Worm (Caenorhabditis elegans) whole organism, young adult: ENCODE measurements around the gene C07B5.2.

Experiments used
- F10E7.11 ChIP-seq: sonication (generic microtip); optimal IDR thresholded peaks from 2 replicates; lab custom pipeline; 2017; ENCODE audit warnings: mild to moderate bottlenecking, missing genetic modification characterization, moderate library complexity, missing compliant biosample characterization
- F39B2.1 ChIP-seq: fragments of 200-800 bp; sonication (Bioruptor generic); IDR thresholded peaks from 2 replicates; pipeline ENCODE4 v1.3.6; 2022; ENCODE audit warnings: missing genetic modification reagents, missing genetic modification characterization, missing compliant biosample characterization
- F49E8.2 ChIP-seq: sonication (generic microtip); optimal IDR thresholded peaks from 3 replicates; lab custom pipeline; 2017; ENCODE audit warnings: missing genetic modification characterization, mild to moderate bottlenecking, missing compliant biosample characterization, antibody characterized with exemption, moderate library complexity; ENCODE audit not compliant: insufficient read depth
- F52B5.7 ChIP-seq: sonication (generic microtip); optimal IDR thresholded peaks from 2 replicates; lab custom pipeline; 2016; ENCODE audit warnings: mild to moderate bottlenecking, missing genetic modification characterization, missing compliant biosample characterization
- F55B11.4 ChIP-seq: sonication (generic microtip); optimal IDR thresholded peaks from 2 replicates; lab custom pipeline; 2016; ENCODE audit warnings: missing compliant biosample characterization, missing genetic modification characterization, borderline replicate concordance; ENCODE audit not compliant: insufficient read depth
- F57A8.1 ChIP-seq: fragments of 200-800 bp; sonication (Bioruptor generic); optimal IDR thresholded peaks from 2 replicates; lab custom pipeline; 2018; ENCODE audit warnings: mild to moderate bottlenecking, missing genetic modification characterization, moderate library complexity, missing compliant biosample characterization
- T07F8.4 ChIP-seq: sonication (generic microtip); optimal IDR thresholded peaks from 2 replicates; lab custom pipeline; 2016; ENCODE audit warnings: mild to moderate bottlenecking, missing genetic modification characterization, moderate library complexity, missing compliant biosample characterization
- T26A5.8 ChIP-seq: sonication (generic microtip); optimal IDR thresholded peaks from 2 replicates; lab custom pipeline; 2016; ENCODE audit warnings: missing genetic modification characterization, missing compliant biosample characterization
- Y53F4B.3 ChIP-seq: fragments of 200-800 bp; sonication (Bioruptor generic); IDR thresholded peaks from 2 replicates; pipeline ENCODE4 v1.3.6; 2022; ENCODE audit warnings: missing genetic modification reagents, missing genetic modification characterization, missing compliant biosample characterization
- Y67H2A.10 ChIP-seq: fragments of 200-800 bp; sonication (Bioruptor generic); conservative IDR thresholded peaks from 2 replicates; pipeline ENCODE4 v1.3.6; 2022; ENCODE audit warnings: missing genetic modification reagents, missing genetic modification characterization, missing compliant biosample characterization
- athp-1 ChIP-seq: sonication (generic microtip); optimal IDR thresholded peaks from 2 replicates; lab custom pipeline; 2017; ENCODE audit warnings: mild to moderate bottlenecking, missing genetic modification characterization, missing compliant biosample characterization
- attf-6 ChIP-seq: fragments of 200-800 bp; sonication (Bioruptor generic); IDR thresholded peaks from 2 replicates; pipeline ENCODE4 v1.3.6; 2022; ENCODE audit warnings: missing genetic modification reagents, missing genetic modification characterization, missing compliant biosample characterization
- cebp-2 ChIP-seq: fragments of 200-800 bp; sonication (Bioruptor generic); IDR thresholded peaks from 2 replicates; pipeline ENCODE4 v1.3.6; 2022; ENCODE audit warnings: missing genetic modification characterization, missing compliant biosample characterization
- ceh-40 ChIP-seq: fragments of 200-800 bp; sonication (Bioruptor generic); IDR thresholded peaks from 2 replicates; pipeline ENCODE4 v1.3.6; 2022; ENCODE audit warnings: missing genetic modification characterization, missing compliant biosample characterization
- ceh-91 ChIP-seq: fragments of 200-800 bp; sonication (Bioruptor generic); IDR thresholded peaks from 2 replicates; pipeline ENCODE4 v1.3.6; 2022; ENCODE audit warnings: missing genetic modification reagents, missing genetic modification characterization, missing compliant biosample characterization
- die-1 ChIP-seq: sonication (generic microtip); optimal IDR thresholded peaks from 2 replicates; lab custom pipeline; 2016; ENCODE audit warnings: missing genotype, mild to moderate bottlenecking, missing genetic modification characterization, missing compliant biosample characterization
- egl-18 ChIP-seq: fragments of 200-800 bp; sonication (Bioruptor generic); IDR thresholded peaks from 2 replicates; pipeline ENCODE4 v1.3.6; 2022; ENCODE audit warnings: missing genetic modification reagents, missing genetic modification characterization, missing compliant biosample characterization
- egrh-3 ChIP-seq: fragments of 200-800 bp; sonication (Bioruptor generic); IDR thresholded peaks from 2 replicates; pipeline ENCODE4 v1.3.6; 2022; ENCODE audit warnings: missing genetic modification reagents, missing genetic modification characterization, missing compliant biosample characterization
- let-526 ChIP-seq: fragments of 200-800 bp; sonication (Bioruptor generic); IDR thresholded peaks from 2 replicates; pipeline ENCODE4 v1.3.6; 2022; ENCODE audit warnings: missing genetic modification reagents, missing genetic modification characterization, missing compliant biosample characterization
- lir-1 ChIP-seq: fragments of 200-800 bp; sonication (Bioruptor generic); conservative IDR thresholded peaks from 2 replicates; pipeline ENCODE4 v1.3.6; 2022; ENCODE audit warnings: missing genetic modification reagents, missing genetic modification characterization, missing compliant biosample characterization
- madf-3 ChIP-seq: fragments of 200-800 bp; sonication (Bioruptor generic); IDR thresholded peaks from 2 replicates; pipeline ENCODE4 v1.3.6; 2022; ENCODE audit warnings: missing genetic modification reagents, missing genetic modification characterization, missing compliant biosample characterization
- madf-6 ChIP-seq: fragments of 200-800 bp; sonication (Bioruptor generic); IDR thresholded peaks from 2 replicates; pipeline ENCODE4 v1.3.6; 2022; ENCODE audit warnings: missing genetic modification reagents, missing genetic modification characterization, missing compliant biosample characterization
- mcd-1 ChIP-seq: fragments of 200-800 bp; sonication (Bioruptor generic); IDR thresholded peaks from 2 replicates; pipeline ENCODE4 v1.3.6; 2022; ENCODE audit warnings: missing genetic modification reagents, missing genetic modification characterization, missing compliant biosample characterization
- pbrm-1 ChIP-seq: fragments of 200-800 bp; sonication (Bioruptor generic); IDR thresholded peaks from 2 replicates; pipeline ENCODE4 v1.3.6; 2022; ENCODE audit warnings: missing genetic modification reagents, missing genetic modification characterization, missing compliant biosample characterization
- pha-4 ChIP-seq: fragments of 150-350 bp; sonication (generic microtip); optimal IDR thresholded peaks from 2 replicates; lab custom pipeline; 2014; ENCODE audit warnings: missing biosample characterization, missing genetic modification reagents, missing genetic modification characterization
- rpc-1 ChIP-seq, 2 experiments: fragments of 150-350 bp in 1 of 2; sonication (generic microtip) in 1 of 2; optimal IDR thresholded peaks; 2 replicates each; lab custom pipeline; 2014 to 2018; ENCODE audit warnings: missing biosample characterization in 1 of 2, missing genetic modification characterization in 1 of 2, missing genetic modification reagents in 1 of 2, missing genotype in 1 of 2
- sdz-38 ChIP-seq: sonication (generic microtip); optimal IDR thresholded peaks from 2 replicates; lab custom pipeline; 2016; ENCODE audit warnings: missing genotype, missing genetic modification characterization, missing compliant biosample characterization
- snpc-1.1 ChIP-seq: sonication (generic microtip); optimal IDR thresholded peaks from 2 replicates; lab custom pipeline; 2017; ENCODE audit warnings: missing genetic modification characterization, mild to moderate bottlenecking, missing compliant biosample characterization, antibody characterized with exemption, moderate library complexity, missing genotype, missing genetic modification reagents; ENCODE audit not compliant: insufficient read depth
- snpc-3.4 ChIP-seq: sonication (generic microtip); optimal IDR thresholded peaks from 2 replicates; lab custom pipeline; 2017; ENCODE audit warnings: missing genetic modification characterization, mild to moderate bottlenecking, missing compliant biosample characterization, antibody characterized with exemption, moderate library complexity, missing genotype, missing genetic modification reagents
- sptf-2 ChIP-seq: fragments of 200-800 bp; sonication (Bioruptor generic); optimal IDR thresholded peaks from 2 replicates; lab custom pipeline; 2018; ENCODE audit warnings: mild to moderate bottlenecking, missing genetic modification characterization, missing compliant biosample characterization
- tbp1 ChIP-seq: fragments of 200-800 bp; sonication (Bioruptor generic); optimal IDR thresholded peaks from 2 replicates; lab custom pipeline; 2018; ENCODE audit warnings: mild to moderate bottlenecking, missing genetic modification characterization, missing compliant biosample characterization
- unc-130 ChIP-seq: sonication (generic microtip); optimal IDR thresholded peaks from 2 replicates; lab custom pipeline; 2016; ENCODE audit warnings: missing genetic modification reagents, missing genetic modification characterization, missing compliant biosample characterization
- unc-62 ChIP-seq: fragments of 150-350 bp; optimal IDR thresholded peaks from 2 replicates; lab custom pipeline; 2014; ENCODE audit warnings: missing biosample characterization, missing genetic modification reagents, missing genetic modification characterization
- zfh-2 ChIP-seq: fragments of 200-800 bp; sonication (Bioruptor generic); conservative IDR thresholded peaks from 2 replicates; pipeline ENCODE4 v1.3.6; 2022; ENCODE audit warnings: missing genetic modification reagents, missing genetic modification characterization, missing compliant biosample characterization
- ztf-18 ChIP-seq: sonication (generic microtip); optimal IDR thresholded peaks from 2 replicates; lab custom pipeline; 2016; ENCODE audit warnings: missing genotype, mild to moderate bottlenecking, missing genetic modification characterization, missing compliant biosample characterization
- ztf-22 ChIP-seq: fragments of 200-800 bp; sonication (Bioruptor generic); optimal IDR thresholded peaks from 2 replicates; lab custom pipeline; 2018; ENCODE audit warnings: mild to moderate bottlenecking, missing genetic modification characterization, moderate library complexity, missing compliant biosample characterization
- ztf-28 ChIP-seq: fragments of 200-800 bp; sonication (Bioruptor generic); IDR thresholded peaks from 2 replicates; pipeline ENCODE4 v1.3.6; 2022; ENCODE audit warnings: missing genetic modification reagents, missing genetic modification characterization, missing compliant biosample characterization

C07B5.2 gene

ce11 chrX:9506341-9506740 lies 10.7 kb downstream of the C07B5.2 start:
- TF ChIP-seq Y53F4B.3 (GFP tag; lab: Robert Waterston, UW) (no peak), F55B11.4 (tag; lab: Kevin White, UChicago) (no peak), snpc-3.4 (tag; lab: Kevin White, UChicago) (no peak), madf-6 (GFP tag; lab: Robert Waterston, UW) (0 out of 2 replicates have a peak, but pooled peaks have one; percentile 9), zfh-2 (GFP tag; lab: Robert Waterston, UW) (peak; percentile 48; the same call in 1 of the 2 replicates), ztf-18 (tag; lab: Kevin White, UChicago) (no peak), F39B2.1 (no peak), ceh-40 (GFP tag; lab: Robert Waterston, UW) (no peak), let-526 (GFP tag; lab: Robert Waterston, UW) (no peak)

- no peak for TF ChIP-seq unc-62 (GFP tag; lab: Kevin White, UChicago)
- TF ChIP-seq die-1 (tag; lab: Kevin White, UChicago): no peak
- TF ChIP-seq ceh-91 (GFP tag; lab: Robert Waterston, UW): no peak
- TF ChIP-seq F52B5.7: no peak
- TF ChIP-seq, all 124 proteins: peak for 0
Observed at ce11 chrX:9504911-9505397, 12.1 kb downstream of the C07B5.2 start.

DNA sequence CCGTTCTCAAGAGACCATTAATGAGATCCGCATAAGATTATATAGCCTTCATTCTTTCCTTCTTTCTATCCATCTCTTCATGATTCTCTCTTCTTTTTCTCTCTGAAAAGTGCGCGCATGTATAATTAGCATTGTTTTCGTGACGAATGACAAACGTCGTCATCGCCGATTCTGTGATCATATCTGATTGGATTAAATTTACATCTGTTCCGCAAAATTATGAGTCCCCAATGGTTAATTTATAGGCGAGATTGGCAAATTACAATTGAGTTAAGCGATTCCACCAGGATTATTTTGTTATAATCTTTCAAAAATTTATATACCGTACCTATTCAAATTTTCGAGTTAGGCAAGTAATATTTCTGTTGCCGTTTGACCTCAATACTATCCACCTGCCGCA lies 12.8 kb downstream of the C07B5.2 start:
- TF ChIP-seq lir-1 (no peak), madf-3 (GFP tag; lab: Robert Waterston, UW) (no peak), athp-1 (tag; lab: Kevin White, UChicago) (no peak)

DNA sequence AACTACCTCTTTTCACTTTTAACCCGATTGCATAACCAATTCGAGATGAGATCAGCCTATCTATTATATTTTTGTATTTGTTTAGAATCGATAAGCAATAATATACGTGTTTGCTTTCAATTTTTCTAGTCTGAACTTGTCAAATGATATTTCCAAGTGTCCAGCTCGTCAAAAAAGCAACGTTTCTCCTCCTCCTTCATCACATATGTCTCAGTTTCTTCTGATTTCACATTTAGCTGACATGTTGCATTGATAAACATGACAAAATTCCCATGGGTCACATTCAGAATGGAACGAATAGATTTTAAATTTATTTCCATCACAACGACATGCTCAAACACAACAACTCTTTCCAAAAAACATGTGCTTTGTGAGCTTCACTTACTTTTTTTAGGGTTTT lies 17.7 kb downstream of the C07B5.2 start:
- TF ChIP-seq unc-62 (GFP tag; lab: Kevin White, UChicago) (no peak), T07F8.4 (no peak), unc-130 (no peak), F10E7.11 (no peak), F49E8.2 (tag; lab: Kevin White, UChicago) (no peak), ceh-40 (GFP tag; lab: Robert Waterston, UW) (no peak), tbp1 (no peak)
- TF ChIP-seq, all 124 proteins: peak for 0

DNA sequence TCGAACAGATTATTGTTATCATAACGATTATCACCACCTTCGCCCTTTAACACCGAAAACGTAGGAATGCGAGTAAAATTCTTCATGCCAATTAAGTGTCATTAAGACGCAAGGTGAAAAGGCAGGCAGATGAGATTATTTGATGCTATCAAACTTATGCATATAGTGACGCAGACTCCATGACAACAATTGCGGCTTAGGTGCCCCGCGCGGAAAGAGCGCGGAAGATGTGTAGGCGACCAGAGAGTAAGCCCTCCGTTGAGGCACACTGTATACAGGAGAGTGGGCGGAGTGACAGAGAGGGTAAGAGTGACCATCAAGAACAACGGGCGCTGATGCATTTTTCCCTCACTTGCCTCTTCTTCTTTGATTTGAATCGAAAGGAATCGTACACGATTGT lies 22.3 kb downstream of the C07B5.2 start:
- TF ChIP-seq Y67H2A.10 (GFP tag; lab: Robert Waterston, UW) (no peak), unc-130 (no peak), egrh-3 (GFP tag; lab: Robert Waterston, UW) (no peak), snpc-1.1 (tag; lab: Kevin White, UChicago) (no peak), sdz-38 (tag; lab: Kevin White, UChicago) (no peak), pha-4 (no peak), ztf-28 (GFP tag; lab: Robert Waterston, UW) (no peak), athp-1 (tag; lab: Kevin White, UChicago) (no peak), egl-18 (GFP tag; lab: Robert Waterston, UW) (no peak), rpc-1 (optimal IDR thresholded peaks at IDR 0.05; lab: Kevin White, UChicago) (no peak), rpc-1 (tag; optimal IDR thresholded peaks at IDR 0.05; lab: Kevin White, UChicago) (no peak), pbrm-1 (GFP tag; lab: Robert Waterston, UW) (no peak), T07F8.4 (no peak), T26A5.8 (tag; lab: Kevin White, UChicago) (no peak), ztf-22 (GFP tag; lab: Kevin White, UChicago) (no peak), F57A8.1 (GFP tag; lab: Kevin White, UChicago) (no peak), attf-6 (GFP tag; lab: Robert Waterston, UW) (no peak), mcd-1 (GFP tag; lab: Robert Waterston, UW) (no peak), sptf-2 (GFP tag; lab: Kevin White, UChicago) (no peak), cebp-2 (GFP tag; lab: Robert Waterston, UW) (no peak)
